Worm (Caenorhabditis elegans): ENCODE measurements around the gene C35C5.9.

DNA sequence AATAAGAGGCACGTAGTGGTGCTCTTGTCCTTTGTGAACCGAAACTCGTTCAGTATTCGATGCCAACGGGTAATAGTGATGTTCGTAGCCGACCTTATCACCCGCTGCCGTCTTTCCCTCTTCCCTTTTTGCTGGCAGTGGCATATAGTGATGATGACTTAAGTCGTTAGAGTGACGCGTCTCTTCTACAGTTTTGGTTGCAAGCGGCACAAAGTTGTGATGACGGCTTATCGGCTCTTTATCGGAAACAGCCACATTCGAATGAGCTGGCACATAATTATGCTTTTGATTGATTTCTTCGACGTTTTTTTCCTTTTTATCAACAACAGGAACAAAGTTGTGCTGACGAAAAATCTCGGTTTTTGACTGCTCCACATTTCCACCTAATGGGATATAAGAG, 21.0 kb upstream of the C35C5.9 start:
- no peak for TF ChIP-seq elt-4 (tag; optimal IDR thresholded peaks at IDR 0.05)
- no peak for TF ChIP-seq ceh-22 (tag; optimal IDR thresholded peaks at IDR 0.05)
- TF ChIP-seq fkh-10 (GFP tag; optimal IDR thresholded peaks at IDR 0.05): no peak
- no peak for TF ChIP-seq pha-4 (tag; optimal IDR thresholded peaks at IDR 0.05)
- no peak for TF ChIP-seq ref-2 (tag; optimal IDR thresholded peaks at IDR 0.05)
- TF ChIP-seq sdc-2 (tag; optimal IDR thresholded peaks at IDR 0.05): no peak
- TF ChIP-seq tbx-2 (tag; optimal IDR thresholded peaks at IDR 0.05): no peak
- TF ChIP-seq unc-55 (GFP tag; optimal IDR thresholded peaks at IDR 0.05): no peak
- no peak for TF ChIP-seq dve-1 (tag; optimal IDR thresholded peaks at IDR 0.05)
- no peak for TF ChIP-seq pqm-1 (tag; optimal IDR thresholded peaks at IDR 0.05)

Data from whole organism, late embryonic.